ENCODE assay signal across 3 worm cellular contexts in genomic region chrX:16604566-16604965, ce11.
TF ChIP-seq lines count a peak whose summit lies in the region.

No protein-coding gene starts in this region.

TF ChIP-seq in whole organism, L1 larva, 84 proteins besides CTCF, POLR2A, EP300 and RAD21 (continued from another document):
- TF ChIP-seq lin-35 (GFP tag; optimal IDR thresholded peaks at IDR 0.05; lab: Kevin White, UChicago) (peak in 1 of 2 experiments; percentile 52), elt-3 (tag; optimal IDR thresholded peaks at IDR 0.05; lab: Kevin White, UChicago) (no peak), nhr-71 (tag; optimal IDR thresholded peaks at IDR 0.05; lab: Kevin White, UChicago) (peak; percentile 74), egl-27 (tag; optimal IDR thresholded peaks at IDR 0.05; lab: Kevin White, UChicago) (no peak), egl-13 (tag; optimal IDR thresholded peaks at IDR 0.05; lab: Kevin White, UChicago) (peak; percentile 43), lin-13 (GFP tag; optimal IDR thresholded peaks at IDR 0.05; lab: Kevin White, UChicago) (peak; percentile 14), xbp-1 (tag; optimal IDR thresholded peaks at IDR 0.05; lab: Kevin White, UChicago) (peak; percentile 26), nhr-11 (tag; optimal IDR thresholded peaks at IDR 0.05; lab: Kevin White, UChicago) (no peak), blmp-1 (tag; optimal IDR thresholded peaks at IDR 0.05; lab: Kevin White, UChicago) (peak; percentile 15), grh-1 (GFP tag; IDR thresholded peaks at IDR 0.05; lab: Robert Waterston, UW) (peak; percentile 33; the same call in 1 of the 2 replicates), nhr-19 (GFP tag; conservative IDR thresholded peaks at IDR 0.05; lab: Robert Waterston, UW) (peak; percentile 60), tbx-2 (tag; optimal IDR thresholded peaks at IDR 0.05; lab: Kevin White, UChicago) (peak; percentile 22), dsc-1 (tag; optimal IDR thresholded peaks at IDR 0.05; lab: Kevin White, UChicago) (peak; percentile 43), nhr-20 (tag; optimal IDR thresholded peaks at IDR 0.05; lab: Kevin White, UChicago) (peak; percentile 54), mdl-1 (tag; optimal IDR thresholded peaks at IDR 0.05; lab: Kevin White, UChicago) (peak in 1 of 2 experiments; percentile 63), efl-1 (optimal IDR thresholded peaks at IDR 0.05; lab: Kevin White, UChicago) (no peak), efl-1 (GFP tag; optimal IDR thresholded peaks at IDR 0.05 in 1 of 2; lab: Kevin White, UChicago) (peak in 1 of 2 experiments; percentile 43), rnt-1 (tag; optimal IDR thresholded peaks at IDR 0.05; lab: Kevin White, UChicago) (peak; percentile 55), ceh-82 (tag; optimal IDR thresholded peaks at IDR 0.05; lab: Kevin White, UChicago) (peak; percentile 20 to 51 (median 49)), ama-1 (optimal IDR thresholded peaks at IDR 0.05; lab: Kevin White, UChicago) (no peak), lin-15B (tag; optimal IDR thresholded peaks at IDR 0.05; lab: Kevin White, UChicago) (no peak), dpl-1 (GFP tag; optimal IDR thresholded peaks at IDR 0.05; lab: Kevin White, UChicago) (peak in 1 of 3 experiments; percentile 13), aly-2 (tag; optimal IDR thresholded peaks at IDR 0.05; lab: Kevin White, UChicago) (no peak), lin-14 (GFP tag; optimal IDR thresholded peaks at IDR 0.05; lab: Kevin White, UChicago) (peak; percentile 64), lin-39 (tag; optimal IDR thresholded peaks at IDR 0.05; lab: Kevin White, UChicago) (no peak), snpc-4 (tag; optimal IDR thresholded peaks at IDR 0.05; lab: Kevin White, UChicago) (no peak)

TF ChIP-seq in whole organism, L3 larva, 47 proteins besides CTCF, POLR2A, EP300 and RAD21 (continued from another document):
- TF ChIP-seq nhr-43 (tag; optimal IDR thresholded peaks at IDR 0.05; lab: Kevin White, UChicago; ENCODE audit: poor library complexity, severe bottlenecking) = peak; percentile 54
- TF ChIP-seq lin-39 (tag; optimal IDR thresholded peaks at IDR 0.05; lab: Kevin White, UChicago) = no peak
- TF ChIP-seq ZK546.5 (tag; optimal IDR thresholded peaks at IDR 0.05; lab: Kevin White, UChicago) = no peak
- peak; percentile 46 for TF ChIP-seq nhr-23 (tag; optimal IDR thresholded peaks at IDR 0.05; lab: Kevin White, UChicago)
- no peak for TF ChIP-seq ceh-16 (tag; optimal IDR thresholded peaks at IDR 0.05; lab: Kevin White, UChicago)
- TF ChIP-seq ama-1 (optimal IDR thresholded peaks at IDR 0.05; lab: Kevin White, UChicago) = no peak
- peak; percentile 71 for TF ChIP-seq pha-4 (tag; optimal IDR thresholded peaks at IDR 0.05; lab: Kevin White, UChicago)
- TF ChIP-seq nhr-67 (tag; optimal IDR thresholded peaks at IDR 0.05; lab: Kevin White, UChicago) = no peak
- no peak for TF ChIP-seq nhr-28 (tag; optimal IDR thresholded peaks at IDR 0.05; lab: Kevin White, UChicago)
- TF ChIP-seq fkh-10 (GFP tag; optimal IDR thresholded peaks at IDR 0.05; lab: Kevin White, UChicago) = no peak
- TF ChIP-seq unc-39 (tag; optimal IDR thresholded peaks at IDR 0.05; lab: Kevin White, UChicago) = no peak
- no peak for TF ChIP-seq snpc-4 (tag; optimal IDR thresholded peaks at IDR 0.05; lab: Kevin White, UChicago)
- TF ChIP-seq elt-2 (tag; optimal IDR thresholded peaks at IDR 0.05; lab: Kevin White, UChicago) = peak; percentile 50
- peak; percentile 18 for TF ChIP-seq nhr-25 (tag; optimal IDR thresholded peaks at IDR 0.05; lab: Kevin White, UChicago)
- no peak for TF ChIP-seq ceh-28 (tag; optimal IDR thresholded peaks at IDR 0.05; lab: Kevin White, UChicago)
- TF ChIP-seq nhr-237 (tag; optimal IDR thresholded peaks at IDR 0.05; lab: Kevin White, UChicago) = no peak
- TF ChIP-seq fos-1 (tag; optimal IDR thresholded peaks at IDR 0.05; lab: Kevin White, UChicago) = no peak
- TF ChIP-seq tbx-2 (tag; optimal IDR thresholded peaks at IDR 0.05; lab: Kevin White, UChicago) = peak; percentile 59
- no peak for TF ChIP-seq nhr-11 (tag; optimal IDR thresholded peaks at IDR 0.05; lab: Kevin White, UChicago)

TF ChIP-seq in whole organism, young adult, 124 proteins besides CTCF, POLR2A, EP300 and RAD21 (continued from another document):
- TF ChIP-seq madf-10 (tag; optimal IDR thresholded peaks at IDR 0.05; lab: Kevin White, UChicago) (peak; percentile 78), ztf-6 (GFP tag; IDR thresholded peaks at IDR 0.05; lab: Robert Waterston, UW) (no peak), lsy-27 (tag; optimal IDR thresholded peaks at IDR 0.05; lab: Kevin White, UChicago; ENCODE audit: borderline replicate concordance, insufficient read depth) (peak; percentile 45), egl-44 (GFP tag; IDR thresholded peaks at IDR 0.05; lab: Robert Waterston, UW) (peak; percentile 58; the same call in 1 of the 2 replicates), nhr-120 (GFP tag; IDR thresholded peaks at IDR 0.05; lab: Robert Waterston, UW) (0 out of 2 replicates have a peak, but pooled peaks have one; percentile 80), ztf-28 (GFP tag; IDR thresholded peaks at IDR 0.05; lab: Robert Waterston, UW) (no peak), dox-1 (GFP tag; IDR thresholded peaks at IDR 0.05; lab: Robert Waterston, UW) (peak; percentile 70), hlh-26 (GFP tag; conservative IDR thresholded peaks at IDR 0.05; lab: Robert Waterston, UW) (no peak), rpc-1 (optimal IDR thresholded peaks at IDR 0.05; lab: Kevin White, UChicago) (peak; percentile 92), rpc-1 (tag; optimal IDR thresholded peaks at IDR 0.05; lab: Kevin White, UChicago) (peak; percentile 99), snpc-1.1 (tag; optimal IDR thresholded peaks at IDR 0.05; lab: Kevin White, UChicago; ENCODE audit: insufficient read depth) (peak; percentile 75), lin-40 (tag; optimal IDR thresholded peaks at IDR 0.05; lab: Kevin White, UChicago) (peak; percentile 60), lin-54 (GFP tag; optimal IDR thresholded peaks at IDR 0.05; lab: Kevin White, UChicago) (peak; percentile 54), Y53G8AR.9 (GFP tag; conservative IDR thresholded peaks at IDR 0.05; lab: Robert Waterston, UW) (0 out of 2 replicates have a peak, but pooled peaks have one; percentile 21), him-1 (tag; optimal IDR thresholded peaks at IDR 0.05; lab: Kevin White, UChicago) (peak; percentile 98), attf-5 (GFP tag; optimal IDR thresholded peaks at IDR 0.05; lab: Kevin White, UChicago) (peak; percentile 50), hrde-1 (tag; optimal IDR thresholded peaks at IDR 0.05; lab: Kevin White, UChicago; ENCODE audit: borderline replicate concordance) (peak; percentile 32), mel-28 (tag; optimal IDR thresholded peaks at IDR 0.05; lab: Kevin White, UChicago; ENCODE audit: borderline replicate concordance) (no peak), hmg-1.2 (GFP tag; IDR thresholded peaks at IDR 0.05; lab: Robert Waterston, UW) (peak; percentile 72), ceh-79 (tag; optimal IDR thresholded peaks at IDR 0.05; lab: Kevin White, UChicago) (no peak), rec-8 (tag; optimal IDR thresholded peaks at IDR 0.05; lab: Kevin White, UChicago) (peak; percentile 57 to 68), C17E4.6 (GFP tag; IDR thresholded peaks at IDR 0.05; lab: Robert Waterston, UW) (no peak), snpc-3.4 (tag; optimal IDR thresholded peaks at IDR 0.05; lab: Kevin White, UChicago) (peak; percentile 41), fkh-3 (tag; optimal IDR thresholded peaks at IDR 0.05; lab: Kevin White, UChicago) (peak; percentile 26), mes-4 (tag; optimal IDR thresholded peaks at IDR 0.05; lab: Kevin White, UChicago) (peak; percentile 60), cebp-1 (GFP tag; IDR thresholded peaks at IDR 0.05; lab: Robert Waterston, UW) (no peak), cebp-1 (tag; optimal IDR thresholded peaks at IDR 0.05; lab: Kevin White, UChicago) (peak; percentile 60), lin-35 (GFP tag; optimal IDR thresholded peaks at IDR 0.05; lab: Kevin White, UChicago) (peak in 1 of 3 experiments; percentile 20), rcor-1 (GFP tag; IDR thresholded peaks at IDR 0.05; lab: Robert Waterston, UW) (peak; percentile 56; the same call in 1 of the 2 replicates), akir-1 (GFP tag; optimal IDR thresholded peaks at IDR 0.05; lab: Kevin White, UChicago) (no peak), pbrm-1 (GFP tag; IDR thresholded peaks at IDR 0.05; lab: Robert Waterston, UW) (peak; percentile 77), lir-1 (GFP tag; conservative IDR thresholded peaks at IDR 0.05; lab: Robert Waterston, UW) (0 out of 2 replicates have a peak, but pooled peaks have one; percentile 40), D2030.7 (GFP tag; IDR thresholded peaks at IDR 0.05; lab: Robert Waterston, UW) (peak; percentile 77), ceh-58 (GFP tag; IDR thresholded peaks at IDR 0.05; lab: Robert Waterston, UW) (no peak), let-526 (GFP tag; IDR thresholded peaks at IDR 0.05; lab: Robert Waterston, UW) (0 out of 2 replicates have a peak, but pooled peaks have one; percentile 29), aptf-2 (GFP tag; conservative IDR thresholded peaks at IDR 0.05; lab: Robert Waterston, UW) (no peak), unc-130 (GFP tag; optimal IDR thresholded peaks at IDR 0.05; lab: Kevin White, UChicago) (peak; percentile 50), repo-1 (tag; optimal IDR thresholded peaks at IDR 0.05; lab: Kevin White, UChicago) (peak; percentile 55), B0336.3 (GFP tag; IDR thresholded peaks at IDR 0.05; lab: Robert Waterston, UW) (peak; percentile 59), somi-1 (GFP tag; optimal IDR thresholded peaks at IDR 0.05; lab: Kevin White, UChicago) (peak; percentile 47), ceh-27 (GFP tag; optimal IDR thresholded peaks at IDR 0.05; lab: Kevin White, UChicago) (peak; percentile 52), Y56A3A.18 (GFP tag; IDR thresholded peaks at IDR 0.05; lab: Robert Waterston, UW) (peak; percentile 72; the same call in 1 of the 2 replicates), mcd-1 (GFP tag; IDR thresholded peaks at IDR 0.05; lab: Robert Waterston, UW) (peak; percentile 37; the same call in 1 of the 2 replicates), chd-7 (tag; optimal IDR thresholded peaks at IDR 0.05; lab: Kevin White, UChicago) (peak; percentile 55), ztf-25 (GFP tag; IDR thresholded peaks at IDR 0.05; lab: Robert Waterston, UW) (peak; percentile 86; the same call in 1 of the 2 replicates), hlh-12 (tag; optimal IDR thresholded peaks at IDR 0.05; lab: Kevin White, UChicago) (no peak), nhr-179 (tag; optimal IDR thresholded peaks at IDR 0.05; lab: Kevin White, UChicago) (peak; percentile 74), B0035.1 (tag; optimal IDR thresholded peaks at IDR 0.05; lab: Kevin White, UChicago) (peak; percentile 40)
